Worm (Caenorhabditis elegans) whole organism, L2 larva: ENCODE results near the gene ZK180.6.

Source experiments
- C34F6.9 ChIP-seq: fragments of 150-350 bp; optimal IDR thresholded peaks from 2 replicates; lab custom pipeline; 2014; ENCODE audit warnings: missing biosample characterization, missing genetic modification characterization
- F13H6.1 ChIP-seq: sonication (generic microtip); optimal IDR thresholded peaks from 2 replicates; lab custom pipeline; 2016; ENCODE audit warnings: missing genetic modification characterization, missing compliant biosample characterization
- R02D3.7 ChIP-seq: fragments of 150-350 bp; optimal IDR thresholded peaks from 2 replicates; lab custom pipeline; 2014; ENCODE audit warnings: missing biosample characterization, missing genetic modification characterization
- Y55F3AM.14 ChIP-seq: fragments of 200-800 bp; sonication (Bioruptor generic); optimal IDR thresholded peaks from 2 replicates; lab custom pipeline; 2018; ENCODE audit warnings: mild to moderate bottlenecking, missing genetic modification characterization, missing compliant biosample characterization
- ZK546.5 ChIP-seq: sonication (generic microtip); optimal IDR thresholded peaks from 2 replicates; lab custom pipeline; 2017; ENCODE audit warnings: missing biosample characterization, missing genetic modification characterization
- alr-1 ChIP-seq: fragments of 150-350 bp; optimal IDR thresholded peaks from 2 replicates; lab custom pipeline; 2014; ENCODE audit warnings: missing biosample characterization, missing genetic modification characterization
- aly-2 ChIP-seq: fragments of 150-350 bp; optimal IDR thresholded peaks from 2 replicates; lab custom pipeline; 2014; ENCODE audit warnings: missing biosample characterization, missing genetic modification characterization
- ama-1 ChIP-seq: fragments of 150-350 bp; optimal IDR thresholded peaks from 2 replicates; lab custom pipeline; 2018; ENCODE audit warnings: inconsistent platforms
- blmp-1 ChIP-seq: sonication (generic microtip); optimal IDR thresholded peaks from 2 replicates; lab custom pipeline; 2017; ENCODE audit warnings: missing genetic modification characterization, mild to moderate bottlenecking, missing compliant biosample characterization, antibody characterized with exemption, moderate library complexity; ENCODE audit not compliant: insufficient read depth
- ceh-16 ChIP-seq: fragments of 150-350 bp; optimal IDR thresholded peaks from 2 replicates; lab custom pipeline; 2014; ENCODE audit warnings: missing biosample characterization, missing genetic modification characterization
- ceh-82 ChIP-seq: fragments of 150-350 bp; optimal IDR thresholded peaks from 2 replicates; lab custom pipeline; 2014; ENCODE audit warnings: missing biosample characterization, missing genetic modification characterization
- crh-2 ChIP-seq: sonication (generic microtip); optimal IDR thresholded peaks from 2 replicates; lab custom pipeline; 2017; ENCODE audit warnings: missing biosample characterization, missing genetic modification characterization
- dmd-4 ChIP-seq: sonication (generic microtip); optimal IDR thresholded peaks from 2 replicates; lab custom pipeline; 2017; ENCODE audit warnings: missing biosample characterization, missing genetic modification characterization
- egl-27 ChIP-seq: sonication (generic microtip); optimal IDR thresholded peaks from 3 replicates; lab custom pipeline; 2017; ENCODE audit warnings: missing biosample characterization, missing genetic modification reagents, missing genetic modification characterization
- elt-1 ChIP-seq: fragments of 150-350 bp; optimal IDR thresholded peaks from 2 replicates; lab custom pipeline; 2014; ENCODE audit warnings: missing biosample characterization, missing genetic modification characterization
- elt-3 ChIP-seq: sonication (generic microtip); optimal IDR thresholded peaks from 2 replicates; lab custom pipeline; 2017; ENCODE audit warnings: missing biosample characterization, missing genetic modification characterization
- fos-1 ChIP-seq: fragments of 150-350 bp; optimal IDR thresholded peaks from 2 replicates; lab custom pipeline; 2014; ENCODE audit warnings: missing biosample characterization, missing genetic modification characterization
- gmeb-1 ChIP-seq: fragments of 150-350 bp; optimal IDR thresholded peaks from 2 replicates; lab custom pipeline; 2014; ENCODE audit warnings: missing biosample characterization, missing genetic modification characterization
- lin-11 ChIP-seq: fragments of 150-350 bp; sonication (generic microtip); optimal IDR thresholded peaks from 2 replicates; lab custom pipeline; 2014; ENCODE audit warnings: missing biosample characterization, missing genetic modification characterization, inconsistent platforms, mixed read lengths
- lin-13 ChIP-seq: fragments of 150-350 bp; optimal IDR thresholded peaks from 2 replicates; lab custom pipeline; 2014; ENCODE audit warnings: missing biosample characterization, missing genetic modification reagents, missing genetic modification characterization
- lin-39 ChIP-seq: fragments of 150-350 bp; optimal IDR thresholded peaks from 2 replicates; lab custom pipeline; 2014; ENCODE audit warnings: missing biosample characterization, missing genetic modification reagents, missing genetic modification characterization
- lsy-2 ChIP-seq, 2 experiments: fragments of 150-350 bp in 1 of 2; sonication (generic microtip) in 1 of 2; optimal IDR thresholded peaks; 2 replicates each; lab custom pipeline; 2014 to 2017; ENCODE audit warnings: missing biosample characterization in 2 of 2, missing genetic modification characterization in 2 of 2
- mab-5 ChIP-seq: fragments of 150-350 bp; optimal IDR thresholded peaks from 2 replicates; lab custom pipeline; 2014; ENCODE audit warnings: missing biosample characterization, missing genetic modification characterization
- mbf-1 ChIP-seq: sonication (generic microtip); optimal IDR thresholded peaks from 2 replicates; lab custom pipeline; 2017; ENCODE audit warnings: missing biosample characterization, missing genetic modification characterization
- mdl-1 ChIP-seq, 2 experiments: fragments of 150-350 bp in 1 of 2; sonication (generic microtip) in 1 of 2; optimal IDR thresholded peaks; 2 replicates each; lab custom pipeline; 2017; ENCODE audit warnings: missing biosample characterization in 2 of 2, missing genetic modification characterization in 2 of 2
- nhr-10 ChIP-seq: sonication (generic microtip); optimal IDR thresholded peaks from 2 replicates; lab custom pipeline; 2017; ENCODE audit warnings: missing biosample characterization, missing genetic modification characterization
- nhr-11 ChIP-seq: fragments of 150-350 bp; optimal IDR thresholded peaks from 2 replicates; lab custom pipeline; 2014; ENCODE audit warnings: missing biosample characterization, missing genetic modification characterization
- nhr-12 ChIP-seq: fragments of 150-350 bp; optimal IDR thresholded peaks from 2 replicates; lab custom pipeline; 2014; ENCODE audit warnings: missing biosample characterization, missing genetic modification characterization
- nhr-129 ChIP-seq: fragments of 150-350 bp; optimal IDR thresholded peaks from 2 replicates; lab custom pipeline; 2014; ENCODE audit warnings: missing biosample characterization, missing genetic modification characterization
- nhr-21 ChIP-seq: fragments of 150-350 bp; optimal IDR thresholded peaks from 2 replicates; lab custom pipeline; 2014; ENCODE audit warnings: missing biosample characterization, missing genetic modification characterization
- nhr-23 ChIP-seq: fragments of 150-350 bp; optimal IDR thresholded peaks from 2 replicates; lab custom pipeline; 2014; ENCODE audit warnings: missing biosample characterization, missing genetic modification reagents, missing genetic modification characterization
- nhr-237 ChIP-seq: fragments of 150-350 bp; optimal IDR thresholded peaks from 2 replicates; lab custom pipeline; 2014; ENCODE audit warnings: missing biosample characterization, missing genetic modification characterization
- nhr-25 ChIP-seq: fragments of 150-350 bp; sonication (generic microtip); optimal IDR thresholded peaks from 3 replicates; lab custom pipeline; 2014; ENCODE audit warnings: missing biosample characterization, missing genetic modification characterization
- nhr-6 ChIP-seq: fragments of 150-350 bp; optimal IDR thresholded peaks from 2 replicates; lab custom pipeline; 2014; ENCODE audit warnings: missing biosample characterization, missing genetic modification characterization
- nhr-77 ChIP-seq: fragments of 150-350 bp; optimal IDR thresholded peaks from 2 replicates; lab custom pipeline; 2014; ENCODE audit warnings: missing biosample characterization, missing genetic modification characterization
- peb-1 ChIP-seq: fragments of 150-350 bp; optimal IDR thresholded peaks from 2 replicates; lab custom pipeline; 2014; ENCODE audit warnings: missing biosample characterization, missing genetic modification characterization
- sem-4 ChIP-seq: fragments of 150-350 bp; optimal IDR thresholded peaks from 2 replicates; lab custom pipeline; 2014; ENCODE audit warnings: missing biosample characterization, missing genetic modification reagents, missing genetic modification characterization
- skn-1 ChIP-seq: sonication (generic microtip); optimal IDR thresholded peaks from 2 replicates; lab custom pipeline; 2017; ENCODE audit warnings: missing biosample characterization, missing genetic modification characterization
- sma-3 ChIP-seq: sonication (generic microtip); optimal IDR thresholded peaks from 2 replicates; lab custom pipeline; 2016; ENCODE audit warnings: missing genetic modification reagents, missing genetic modification characterization, missing compliant biosample characterization
- sma-9 ChIP-seq, 2 experiments: fragments of 150-350 bp in 1 of 2; sonication (generic microtip) in 1 of 2; optimal IDR thresholded peaks; 2 replicates each; lab custom pipeline; 2014 to 2016; ENCODE audit warnings: missing genetic modification characterization in 2 of 2, mild to moderate bottlenecking in 1 of 2, missing biosample characterization in 1 of 2, missing compliant biosample characterization in 1 of 2, missing genetic modification reagents in 1 of 2, moderate library complexity in 1 of 2
- snpc-4 ChIP-seq: fragments of 150-350 bp; optimal IDR thresholded peaks from 2 replicates; lab custom pipeline; 2014; ENCODE audit warnings: missing biosample characterization, missing genetic modification characterization
- unc-39 ChIP-seq: fragments of 150-350 bp; optimal IDR thresholded peaks from 2 replicates; lab custom pipeline; 2014; ENCODE audit warnings: missing biosample characterization, missing genetic modification characterization
- unc-55 ChIP-seq: fragments of 150-350 bp; sonication (generic microtip); optimal IDR thresholded peaks from 3 replicates; lab custom pipeline; 2014; ENCODE audit warnings: missing biosample characterization, missing genetic modification reagents, missing genetic modification characterization
- unc-62 ChIP-seq: fragments of 150-350 bp; optimal IDR thresholded peaks from 2 replicates; lab custom pipeline; 2014; ENCODE audit warnings: missing biosample characterization, missing genetic modification reagents, missing genetic modification characterization
- zag-1 ChIP-seq: fragments of 150-350 bp; optimal IDR thresholded peaks from 2 replicates; lab custom pipeline; 2014; ENCODE audit warnings: missing biosample characterization, missing genetic modification characterization
- ztf-1 ChIP-seq: fragments of 200-800 bp; sonication (Bioruptor generic); conservative IDR thresholded peaks from 2 replicates; pipeline ENCODE4 v1.3.6; 2022; ENCODE audit warnings: missing genetic modification characterization, missing compliant biosample characterization
- ztf-11 ChIP-seq: sonication (generic microtip); optimal IDR thresholded peaks from 2 replicates; lab custom pipeline; 2017; ENCODE audit warnings: missing biosample characterization, missing genetic modification characterization
- ztf-4 ChIP-seq: fragments of 150-350 bp; optimal IDR thresholded peaks from 2 replicates; lab custom pipeline; 2014; ENCODE audit warnings: missing biosample characterization, missing genetic modification characterization

ZK180.6 gene

DNA sequence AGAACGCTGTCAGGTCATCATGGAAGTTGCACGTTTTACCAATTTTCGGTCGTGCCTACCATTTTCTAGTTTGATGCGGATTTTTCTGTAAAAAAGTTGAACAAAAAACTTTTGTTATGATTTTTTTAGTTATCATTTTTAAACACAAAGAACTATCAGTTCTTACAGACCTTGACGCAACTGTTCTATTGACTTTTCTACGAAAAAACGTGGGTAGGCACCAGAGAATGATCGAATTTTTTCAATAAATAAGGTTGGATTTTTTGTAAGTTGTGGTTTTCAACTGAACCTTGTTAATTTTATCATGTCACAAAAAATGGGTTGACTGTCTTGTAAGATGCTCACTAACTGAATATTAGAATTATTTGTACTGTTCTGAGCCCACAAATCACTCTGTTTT lies 46.2 kb downstream of the ZK180.6 start:
- TF ChIP-seq sma-9 (GFP tag; optimal IDR thresholded peaks at IDR 0.05; lab: Kevin White, UChicago), result peak; percentile 64
- TF ChIP-seq sma-9 (tag; optimal IDR thresholded peaks at IDR 0.05; lab: Kevin White, UChicago), result no peak
- no peak for TF ChIP-seq unc-39 (tag; lab: Kevin White, UChicago)

ce11 chrIV:4477009-4477471 lies 47.8 kb downstream of the ZK180.6 start, which contains the start of gene M01H9.3:
Gene M01H9.3 (minus strand): TSS chrIV:4477059.
- TF ChIP-seq ama-1 (lab: Kevin White, UChicago), result peak; percentile 91
- peak; percentile 79 for TF ChIP-seq crh-2 (tag; lab: Kevin White, UChicago)
- no peak for TF ChIP-seq nhr-10
- no peak for TF ChIP-seq dmd-4 (tag; lab: Kevin White, UChicago)
- TF ChIP-seq F13H6.1 (tag; lab: Kevin White, UChicago), result peak; percentile 81
- no peak for TF ChIP-seq egl-27
- TF ChIP-seq unc-55 (GFP tag; lab: Kevin White, UChicago), result peak; percentile 57
- TF ChIP-seq Y55F3AM.14 (GFP tag; lab: Kevin White, UChicago), result no peak
- peak; percentile 90 for TF ChIP-seq sma-9 (GFP tag; optimal IDR thresholded peaks at IDR 0.05; lab: Kevin White, UChicago)
- no peak for TF ChIP-seq sma-9 (tag; optimal IDR thresholded peaks at IDR 0.05; lab: Kevin White, UChicago)
- no peak for TF ChIP-seq ztf-11 (tag; lab: Kevin White, UChicago)
- no peak for TF ChIP-seq ztf-1 (GFP tag; lab: Robert Waterston, UW)
- peak; percentile 39 for TF ChIP-seq sma-3 (GFP tag; lab: Kevin White, UChicago)
- no peak for TF ChIP-seq aly-2 (tag; lab: Kevin White, UChicago)
- TF ChIP-seq unc-39 (tag; lab: Kevin White, UChicago), result no peak
- peak; percentile 24 for TF ChIP-seq gmeb-1 (tag; lab: Kevin White, UChicago)
- TF ChIP-seq mbf-1 (tag; lab: Kevin White, UChicago), result no peak
- peak; percentile 60 for TF ChIP-seq nhr-25 (tag; lab: Kevin White, UChicago)
- TF ChIP-seq ceh-16 (tag; lab: Kevin White, UChicago), result no peak
- TF ChIP-seq elt-3 (tag; lab: Kevin White, UChicago), result no peak
- no peak for TF ChIP-seq nhr-77 (tag; lab: Kevin White, UChicago)
- no peak for TF ChIP-seq nhr-11 (tag; lab: Kevin White, UChicago)
- TF ChIP-seq nhr-237 (tag; lab: Kevin White, UChicago), result no peak
- no peak for TF ChIP-seq elt-1 (tag; lab: Kevin White, UChicago)
- no peak for TF ChIP-seq lin-11 (tag; lab: Kevin White, UChicago)
- peak; percentile 55 for TF ChIP-seq fos-1 (tag; lab: Kevin White, UChicago)
- peak; percentile 52 for TF ChIP-seq mab-5 (tag; lab: Kevin White, UChicago)
- no peak for TF ChIP-seq nhr-12 (tag; lab: Kevin White, UChicago)
- peak; percentile 15 for TF ChIP-seq snpc-4 (tag; lab: Kevin White, UChicago)
- TF ChIP-seq nhr-129 (tag; lab: Kevin White, UChicago), result peak; percentile 97
- peak; percentile 76 for TF ChIP-seq ztf-4 (tag; lab: Kevin White, UChicago)
- peak; percentile 1 for TF ChIP-seq zag-1
- no peak for TF ChIP-seq unc-62
- TF ChIP-seq alr-1 (tag; lab: Kevin White, UChicago), result no peak
- no peak for TF ChIP-seq skn-1 (tag; lab: Kevin White, UChicago)
- no peak for TF ChIP-seq peb-1 (tag; lab: Kevin White, UChicago)
- TF ChIP-seq nhr-21 (tag; lab: Kevin White, UChicago), result peak; percentile 20
- TF ChIP-seq nhr-23 (tag; lab: Kevin White, UChicago), result no peak
- TF ChIP-seq blmp-1 (tag; lab: Kevin White, UChicago), result no peak
- TF ChIP-seq mdl-1 (tag; optimal IDR thresholded peaks at IDR 0.05; lab: Kevin White, UChicago), result peak in 1 of 2 experiments; percentile 68
- TF ChIP-seq lin-13 (GFP tag; lab: Kevin White, UChicago), result no peak
- TF ChIP-seq sem-4 (tag; lab: Kevin White, UChicago), result peak; percentile 44
- no peak for TF ChIP-seq R02D3.7 (tag; lab: Kevin White, UChicago)
- TF ChIP-seq lsy-2 (tag; optimal IDR thresholded peaks at IDR 0.05; lab: Kevin White, UChicago), result peak in 1 of 2 experiments; percentile 76
- TF ChIP-seq C34F6.9 (tag; lab: Kevin White, UChicago), result peak; percentile 82
- no peak for TF ChIP-seq ceh-82
- no peak for TF ChIP-seq lin-39 (tag; lab: Kevin White, UChicago)
- peak; percentile 80 for TF ChIP-seq nhr-6 (tag; lab: Kevin White, UChicago)
- no peak for TF ChIP-seq ZK546.5 (tag; lab: Kevin White, UChicago)
- TF ChIP-seq, all 48 proteins: peak for 20
